Fruit fly (Drosophila melanogaster) whole organism, embryonic: ENCODE data around the gene Plzf.

ENCODE experiments used
- CG10147 ChIP-seq: fragments of 200-800 bp; sonication (Bioruptor generic); optimal IDR thresholded peaks from 2 replicates; lab custom pipeline; 2019; ENCODE audit warnings: missing biosample characterization, mild to moderate bottlenecking, missing genetic modification characterization, moderate library complexity
- CG10209 ChIP-seq: fragments of 200-800 bp; sonication (Bioruptor generic); optimal IDR thresholded peaks from 3 replicates; lab custom pipeline; 2017; ENCODE audit warnings: missing biosample characterization, mild to moderate bottlenecking, missing genetic modification characterization, missing genetic modification reagents
- CG11247 ChIP-seq: fragments of 200-800 bp; sonication (Bioruptor generic); IDR thresholded peaks from 2 replicates; pipeline ENCODE4 v1.3.6; 2022; ENCODE audit warnings: missing biosample characterization, missing genetic modification characterization
- CG11723 ChIP-seq: fragments of 200-800 bp; sonication (Bioruptor generic); optimal IDR thresholded peaks from 2 replicates; lab custom pipeline; 2017; ENCODE audit warnings: missing biosample characterization, mild to moderate bottlenecking, missing genetic modification characterization
- CG12155 ChIP-seq: fragments of 200-800 bp; sonication (Bioruptor generic); optimal IDR thresholded peaks from 3 replicates; lab custom pipeline; 2016; ENCODE audit warnings: missing biosample characterization, missing genetic modification characterization
- CG13424 ChIP-seq: fragments of 200-800 bp; sonication (Bioruptor generic); optimal IDR thresholded peaks from 2 replicates; lab custom pipeline; 2019; ENCODE audit warnings: missing biosample characterization, mild to moderate bottlenecking, missing genetic modification characterization, moderate library complexity
- CG1602 ChIP-seq: fragments of 200-800 bp; sonication (Bioruptor generic); optimal IDR thresholded peaks from 3 replicates; lab custom pipeline; 2016; ENCODE audit warnings: missing biosample characterization, missing genetic modification characterization
- CG1603 ChIP-seq: fragments of 200-800 bp; sonication (Bioruptor generic); optimal IDR thresholded peaks from 2 replicates; lab custom pipeline; 2019; ENCODE audit warnings: missing biosample characterization, mild to moderate bottlenecking, missing genetic modification characterization, moderate library complexity
- CG16863 ChIP-seq: fragments of 200-800 bp; sonication (Bioruptor generic); optimal IDR thresholded peaks from 3 replicates; lab custom pipeline; 2016; ENCODE audit warnings: missing biosample characterization, missing genetic modification characterization
- CG17802 ChIP-seq: fragments of 200-800 bp; sonication (Bioruptor generic); optimal IDR thresholded peaks from 2 replicates; lab custom pipeline; 2018; ENCODE audit warnings: missing biosample characterization, mild to moderate bottlenecking, missing genetic modification characterization, moderate library complexity
- CG3163 ChIP-seq: fragments of 200-800 bp; sonication (Bioruptor generic); optimal IDR thresholded peaks from 3 replicates; lab custom pipeline; 2016; ENCODE audit warnings: missing biosample characterization, missing genetic modification characterization
- CG32532 ChIP-seq: fragments of 200-800 bp; sonication (Bioruptor generic); IDR thresholded peaks from 2 replicates; pipeline ENCODE4 v1.3.6; 2022; ENCODE audit warnings: missing biosample characterization, missing genetic modification characterization
- CG32772 ChIP-seq: fragments of 200-800 bp; sonication (Bioruptor generic); IDR thresholded peaks from 2 replicates; pipeline ENCODE4 v1.3.6; 2022; ENCODE audit warnings: missing biosample characterization, missing genetic modification characterization
- CG34422 ChIP-seq: fragments of 200-800 bp; sonication (Bioruptor generic); IDR thresholded peaks from 3 replicates; pipeline ENCODE4 v1.3.6; 2022; ENCODE audit warnings: missing biosample characterization, missing genetic modification characterization
- CG4360 ChIP-seq: fragments of 200-800 bp; sonication (Bioruptor generic); IDR thresholded peaks from 2 replicates; pipeline ENCODE4 v1.3.6; 2022; ENCODE audit warnings: missing biosample characterization, missing genetic modification characterization
- CG7372 ChIP-seq: fragments of 200-800 bp; sonication (Bioruptor generic); IDR thresholded peaks from 2 replicates; pipeline ENCODE4 v1.3.6; 2022; ENCODE audit warnings: missing biosample characterization, missing genetic modification characterization
- CG9797 ChIP-seq: fragments of 200-800 bp; sonication (Bioruptor generic); optimal IDR thresholded peaks from 3 replicates; lab custom pipeline; 2018; ENCODE audit warnings: missing biosample characterization, mild to moderate bottlenecking, missing genetic modification characterization
- CG9876 ChIP-seq: fragments of 200-800 bp; sonication (Bioruptor generic); optimal IDR thresholded peaks from 2 replicates; lab custom pipeline; 2016; ENCODE audit warnings: missing biosample characterization, missing genetic modification characterization
- CHES-1-like ChIP-seq: fragments of 200-800 bp; sonication (Bioruptor generic); optimal IDR thresholded peaks from 2 replicates; lab custom pipeline; 2016; ENCODE audit warnings: missing biosample characterization, missing genetic modification characterization
- D19A ChIP-seq: fragments of 200-800 bp; optimal IDR thresholded peaks from 3 replicates; lab custom pipeline; 2019; ENCODE audit warnings: missing biosample characterization, mild to moderate bottlenecking, missing genetic modification characterization, moderate library complexity
- Dek ChIP-seq: fragments of 200-800 bp; sonication (Bioruptor generic); optimal IDR thresholded peaks from 3 replicates; lab custom pipeline; 2019; ENCODE audit warnings: missing biosample characterization, mild to moderate bottlenecking, missing genetic modification characterization, moderate library complexity
- Elba2 ChIP-seq: fragments of 200-800 bp; sonication (Bioruptor generic); optimal IDR thresholded peaks from 3 replicates; lab custom pipeline; 2016; ENCODE audit warnings: missing biosample characterization, missing genetic modification characterization
- Fer3 ChIP-seq: fragments of 200-800 bp; sonication (Bioruptor generic); optimal IDR thresholded peaks from 2 replicates; lab custom pipeline; 2018; ENCODE audit warnings: missing biosample characterization, mild to moderate bottlenecking, missing genetic modification characterization, moderate library complexity
- GATAe ChIP-seq: fragments of 200-800 bp; sonication (Bioruptor generic); conservative IDR thresholded peaks from 2 replicates; pipeline ENCODE4 v1.3.6; 2022; ENCODE audit warnings: missing biosample characterization, missing genetic modification characterization
- H15 ChIP-seq: fragments of 200-800 bp; sonication (Bioruptor generic); IDR thresholded peaks from 3 replicates; pipeline ENCODE4 v1.3.6; 2022; ENCODE audit warnings: missing biosample characterization, missing genetic modification characterization
- Hmx ChIP-seq: fragments of 200-800 bp; sonication (Bioruptor generic); optimal IDR thresholded peaks from 2 replicates; lab custom pipeline; 2016; ENCODE audit warnings: missing biosample characterization, missing genetic modification characterization
- Side ChIP-seq: fragments of 200-800 bp; sonication (Bioruptor generic); optimal IDR thresholded peaks from 2 replicates; lab custom pipeline; 2016; ENCODE audit warnings: missing biosample characterization, missing genetic modification characterization
- Sry-β ChIP-seq: fragments of 200-800 bp; sonication (Bioruptor generic); optimal IDR thresholded peaks from 2 replicates; lab custom pipeline; 2018; ENCODE audit warnings: missing biosample characterization, mild to moderate bottlenecking, missing genetic modification characterization, moderate library complexity
- aop ChIP-seq: fragments of 200-800 bp; sonication (Bioruptor generic); IDR thresholded peaks from 2 replicates; pipeline ENCODE4 v1.3.6; 2022; ENCODE audit warnings: missing biosample characterization, missing genetic modification characterization
- cad ChIP-seq: fragments of >200 bp; optimal IDR thresholded peaks from 2 replicates; lab custom pipeline; 2017; ENCODE audit warnings: missing biosample characterization, missing genetic modification characterization
- corto ChIP-seq: fragments of 200-800 bp; sonication (Bioruptor generic); optimal IDR thresholded peaks from 2 replicates; lab custom pipeline; 2016; ENCODE audit warnings: missing biosample characterization, mild to moderate bottlenecking, missing genetic modification characterization, moderate library complexity
- croc ChIP-seq: fragments of 200-800 bp; sonication (Bioruptor generic); conservative IDR thresholded peaks from 3 replicates; pipeline ENCODE4 v1.3.6; 2022; ENCODE audit warnings: missing biosample characterization, missing genetic modification characterization
- crol ChIP-seq: fragments of 200-800 bp; sonication (Bioruptor generic); IDR thresholded peaks from 2 replicates; pipeline ENCODE4 v1.3.6; 2022; ENCODE audit warnings: missing biosample characterization, missing genetic modification characterization
- dimm ChIP-seq: fragments of 200-800 bp; sonication (Bioruptor generic); IDR thresholded peaks from 2 replicates; pipeline ENCODE4 v1.3.6; 2022; ENCODE audit warnings: missing biosample characterization, missing genetic modification characterization
- fd96Cb ChIP-seq: fragments of 200-800 bp; sonication (Bioruptor generic); optimal IDR thresholded peaks from 2 replicates; lab custom pipeline; 2018; ENCODE audit warnings: missing biosample characterization, mild to moderate bottlenecking, missing genetic modification characterization, moderate library complexity
- hth ChIP-seq: fragments of >200 bp; optimal IDR thresholded peaks from 2 replicates; lab custom pipeline; 2017; ENCODE audit warnings: inconsistent platforms
- jumu ChIP-seq: fragments of 200-800 bp; sonication (Bioruptor generic); optimal IDR thresholded peaks from 3 replicates; lab custom pipeline; 2016; ENCODE audit warnings: missing biosample characterization, missing genetic modification characterization
- kah ChIP-seq: fragments of 200-800 bp; sonication (Bioruptor generic); optimal IDR thresholded peaks from 2 replicates; lab custom pipeline; 2018; ENCODE audit warnings: missing biosample characterization, mild to moderate bottlenecking, missing genetic modification characterization
- lmd ChIP-seq: fragments of 200-800 bp; sonication (Bioruptor generic); IDR thresholded peaks from 2 replicates; pipeline ENCODE4 v1.3.6; 2022; ENCODE audit warnings: missing biosample characterization, missing genetic modification characterization
- nerfin-1 ChIP-seq: fragments of 200-800 bp; sonication (Bioruptor generic); optimal IDR thresholded peaks from 3 replicates; lab custom pipeline; 2019; ENCODE audit warnings: missing biosample characterization, mild to moderate bottlenecking, missing genetic modification characterization, moderate library complexity
- nom ChIP-seq: fragments of 200-800 bp; sonication (Bioruptor generic); optimal IDR thresholded peaks from 2 replicates; lab custom pipeline; 2017; ENCODE audit warnings: missing biosample characterization, missing genetic modification characterization, mild to moderate bottlenecking, moderate library complexity, missing genetic modification reagents
- oc ChIP-seq: fragments of 200-800 bp; sonication (Bioruptor generic); optimal IDR thresholded peaks from 2 replicates; lab custom pipeline; 2018; ENCODE audit warnings: missing biosample characterization, mild to moderate bottlenecking, missing genetic modification characterization, moderate library complexity
- peb ChIP-seq: fragments of 200-800 bp; sonication (Bioruptor generic); IDR thresholded peaks from 2 replicates; pipeline ENCODE4 v1.3.6; 2022; ENCODE audit warnings: missing biosample characterization, missing genetic modification characterization
- phol ChIP-seq: fragments of 200-800 bp; sonication (Bioruptor generic); optimal IDR thresholded peaks from 3 replicates; lab custom pipeline; 2018; ENCODE audit warnings: missing biosample characterization, mild to moderate bottlenecking, missing genetic modification characterization, moderate library complexity
- sd ChIP-seq: fragments of 200-800 bp; sonication (Bioruptor generic); optimal IDR thresholded peaks from 3 replicates; lab custom pipeline; 2018; ENCODE audit warnings: missing biosample characterization, mild to moderate bottlenecking, missing genetic modification characterization, moderate library complexity
- sima ChIP-seq: fragments of 200-800 bp; sonication (Bioruptor generic); optimal IDR thresholded peaks from 2 replicates; lab custom pipeline; 2016; ENCODE audit warnings: missing biosample characterization, missing genetic modification characterization
- ssp ChIP-seq: fragments of 200-800 bp; sonication (Bioruptor generic); IDR thresholded peaks from 2 replicates; pipeline ENCODE4 v1.3.6; 2022; ENCODE audit warnings: missing biosample characterization, missing genetic modification characterization
- tgo ChIP-seq: fragments of 200-800 bp; sonication (Bioruptor generic); IDR thresholded peaks from 3 replicates; pipeline ENCODE4 v1.3.6; 2022; ENCODE audit warnings: missing biosample characterization, missing genetic modification characterization
- twi ChIP-seq: fragments of 200-800 bp; optimal IDR thresholded peaks from 2 replicates; lab custom pipeline; 2019; ENCODE audit warnings: missing biosample characterization, mild to moderate bottlenecking, missing genetic modification characterization, moderate library complexity
- yki ChIP-seq: fragments of >200 bp; optimal IDR thresholded peaks from 3 replicates; lab custom pipeline; 2018

Gene Plzf

DNA sequence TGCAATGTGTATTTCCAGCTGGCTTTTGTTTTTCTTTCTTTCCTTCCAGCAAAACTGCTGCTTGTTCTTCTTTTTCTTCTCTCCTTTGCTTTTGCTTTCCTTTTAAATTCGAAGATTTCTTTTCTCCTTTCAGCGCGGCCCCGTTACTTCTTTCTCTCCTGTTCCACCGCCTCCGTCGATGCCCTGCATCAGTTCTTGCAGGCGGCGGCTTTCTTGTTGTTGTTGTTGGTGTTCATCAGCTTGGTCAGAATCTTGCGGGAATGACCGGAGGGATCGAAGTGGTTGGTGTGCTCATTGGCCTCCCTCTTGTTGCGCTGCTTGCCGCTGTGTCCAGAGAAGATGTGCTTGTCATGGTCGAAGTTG lies 3.2 kb downstream of the Plzf start:
- TF ChIP-seq twi (tag; lab: Kevin White, UChicago) (no peak), crol (GFP tag; lab: Robert Waterston, UW) (0 out of 2 replicates have a peak, but pooled peaks have one; percentile 39), ssp (GFP tag; lab: Robert Waterston, UW) (no peak), Fer3 (tag; lab: Kevin White, UChicago) (no peak), CG4360 (peak; percentile 65), CG17802 (tag; lab: Kevin White, UChicago) (no peak), CHES-1-like (GFP tag; lab: Kevin White, UChicago) (no peak)

DNA sequence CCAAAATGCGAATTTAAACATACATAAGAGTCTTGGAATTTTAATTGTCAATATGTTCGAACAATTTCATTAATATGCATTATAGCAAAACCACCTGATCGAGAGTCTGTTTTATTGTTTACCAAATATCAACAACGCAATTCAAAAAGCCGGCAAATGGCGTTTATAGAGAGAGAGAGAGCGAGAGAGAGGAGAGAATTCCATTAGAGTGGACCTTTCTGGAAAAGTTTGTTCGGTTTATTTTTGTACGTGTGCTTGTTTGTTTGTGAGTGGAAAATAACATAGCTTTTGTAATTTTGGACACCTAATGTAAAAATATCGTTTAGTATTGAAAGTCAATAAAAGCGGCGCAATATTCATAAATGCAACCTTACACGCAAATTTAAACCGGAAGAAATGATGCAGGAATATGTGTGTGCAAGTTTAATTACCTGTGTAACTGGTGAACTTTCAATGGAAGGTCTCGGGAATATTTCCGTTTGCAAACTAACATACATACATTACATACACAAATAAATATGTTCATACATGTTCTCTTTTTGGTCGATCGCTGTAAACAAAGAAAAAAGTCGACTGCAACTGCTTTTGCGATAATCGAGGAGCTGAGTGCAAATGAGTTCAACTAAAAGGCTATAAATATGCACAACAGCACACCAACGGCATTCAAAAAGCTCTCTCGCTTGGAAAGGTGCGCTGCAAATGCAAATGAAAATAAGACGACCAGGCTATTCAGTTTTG lies 3.9 kb downstream of the Plzf start, which contains the start of gene CG6785:
TSS of gene CG6785 (minus strand) at position 588 of the 738 bp plus-strand sequence.
- no peak for TF ChIP-seq dimm (GFP tag; lab: Robert Waterston, UW)
- peak; percentile 77 for TF ChIP-seq nom (GFP tag; lab: Kevin White, UChicago)
- peak; percentile 97 for TF ChIP-seq sd (tag; lab: Kevin White, UChicago)
- TF ChIP-seq tgo (GFP tag; lab: Robert Waterston, UW) = no peak
- no peak for TF ChIP-seq Hmx (GFP tag; lab: Kevin White, UChicago)
- peak; percentile 62 for TF ChIP-seq phol (tag; lab: Kevin White, UChicago)
- TF ChIP-seq CG7372 = no peak
- TF ChIP-seq Elba2 (GFP tag; lab: Kevin White, UChicago) = no peak
- no peak for TF ChIP-seq CG32772 (GFP tag; lab: Robert Waterston, UW)
- no peak for TF ChIP-seq CG9797 (GFP tag; lab: Kevin White, UChicago)
- peak; percentile 66 for TF ChIP-seq Sry-β (GFP tag; lab: Kevin White, UChicago)
- TF ChIP-seq aop (GFP tag; lab: Robert Waterston, UW) = no peak
- peak; percentile 38; the same call in 1 of the 2 replicates for TF ChIP-seq CG32532
- no peak for TF ChIP-seq croc
- peak; percentile 77 for TF ChIP-seq oc (tag; lab: Kevin White, UChicago)
- no peak for TF ChIP-seq lmd (GFP tag; lab: Robert Waterston, UW)
- peak; percentile 97 for TF ChIP-seq kah (GFP tag; lab: Kevin White, UChicago)
- peak; percentile 68 for TF ChIP-seq sima (GFP tag; lab: Kevin White, UChicago)
- no peak for TF ChIP-seq GATAe (GFP tag; lab: Robert Waterston, UW)
- TF ChIP-seq Dek (tag; lab: Kevin White, UChicago) = peak; percentile 72
- peak; percentile 77 for TF ChIP-seq CG16863 (GFP tag; lab: Kevin White, UChicago)
- peak; percentile 50; the same call in 1 of the 3 replicates for TF ChIP-seq CG34422
- peak; percentile 83 for TF ChIP-seq CG11723 (GFP tag; lab: Kevin White, UChicago)
- no peak for TF ChIP-seq hth
- peak; percentile 72 for TF ChIP-seq Side (GFP tag; lab: Kevin White, UChicago)
- TF ChIP-seq CG11247 (GFP tag; lab: Robert Waterston, UW) = peak; percentile 30; the same call in 1 of the 2 replicates
- peak; percentile 63 for TF ChIP-seq CG9876
- TF ChIP-seq CG3163 (GFP tag; lab: Kevin White, UChicago) = peak; percentile 72
- TF ChIP-seq corto (GFP tag; lab: Kevin White, UChicago) = peak; percentile 69
- peak; percentile 65 for TF ChIP-seq CG1602
- TF ChIP-seq fd96Cb (tag; lab: Kevin White, UChicago) = peak; percentile 56
- TF ChIP-seq CG12155 (GFP tag; lab: Kevin White, UChicago) = peak; percentile 58
- TF ChIP-seq CG13424 (tag; lab: Kevin White, UChicago) = peak; percentile 73
- peak; percentile 52 for TF ChIP-seq CG10147 (GFP tag; lab: Kevin White, UChicago)
- peak; percentile 83 for TF ChIP-seq CG1603 (tag; lab: Kevin White, UChicago)
- peak; percentile 80 for TF ChIP-seq nerfin-1 (tag; lab: Kevin White, UChicago)
- no peak for TF ChIP-seq peb (GFP tag; lab: Robert Waterston, UW)
- TF ChIP-seq H15 (GFP tag; lab: Robert Waterston, UW) = no peak
- no peak for TF ChIP-seq cad
- peak; percentile 67 for TF ChIP-seq D19A
- peak; percentile 93 for TF ChIP-seq CG10209
- TF ChIP-seq yki (lab: Kevin White, UChicago) = no peak
- TF ChIP-seq jumu = peak; percentile 38
